Fruit fly (Drosophila melanogaster) whole organism, prepupa: ENCODE data around the gene CG33767.
"Not testable (repeated sequence)": the region's sequence is repeated elsewhere in the genome, so short reads cannot be mapped to it uniquely, and the experiment has no call there.

ENCODE experiments used
- CG10631 ChIP-seq: fragments of 200-800 bp; sonication (Bioruptor generic); optimal IDR thresholded peaks from 2 replicates; lab custom pipeline; 2016; ENCODE audit warnings: missing biosample characterization, missing genetic modification characterization
- CG11762 ChIP-seq: fragments of 200-800 bp; sonication (Bioruptor generic); optimal IDR thresholded peaks from 3 replicates; lab custom pipeline; 2016; ENCODE audit warnings: missing biosample characterization, missing genetic modification characterization; ENCODE audit not compliant: insufficient read depth
- CG11902 ChIP-seq: fragments of 200-800 bp; sonication (Bioruptor generic); optimal IDR thresholded peaks from 3 replicates; lab custom pipeline; 2016; ENCODE audit warnings: missing biosample characterization, missing genetic modification characterization
- CG1621 ChIP-seq: fragments of 200-800 bp; sonication (Bioruptor generic); optimal IDR thresholded peaks from 3 replicates; lab custom pipeline; 2018; ENCODE audit warnings: missing biosample characterization, mild to moderate bottlenecking, missing genetic modification characterization
- CG16779 ChIP-seq: fragments of 200-800 bp; sonication (Bioruptor generic); optimal IDR thresholded peaks from 3 replicates; lab custom pipeline; 2017; ENCODE audit warnings: missing biosample characterization, mild to moderate bottlenecking, missing genetic modification characterization
- CG34406 ChIP-seq: fragments of 200-800 bp; sonication (Bioruptor generic); optimal IDR thresholded peaks from 3 replicates; lab custom pipeline; 2016; ENCODE audit warnings: missing biosample characterization, missing genetic modification characterization
- CG3919 ChIP-seq: fragments of 200-800 bp; sonication (Bioruptor generic); optimal IDR thresholded peaks from 3 replicates; lab custom pipeline; 2016; ENCODE audit warnings: missing biosample characterization, missing genetic modification characterization
- CG6808 ChIP-seq: fragments of 200-800 bp; sonication (Bioruptor generic); optimal IDR thresholded peaks from 3 replicates; lab custom pipeline; 2017; ENCODE audit warnings: missing biosample characterization, missing genetic modification characterization, mild to moderate bottlenecking, moderate library complexity, missing genetic modification reagents
- CG8319 ChIP-seq: fragments of 200-800 bp; sonication (Bioruptor generic); optimal IDR thresholded peaks from 3 replicates; lab custom pipeline; 2016; ENCODE audit warnings: missing biosample characterization, missing genetic modification characterization
- Gug ChIP-seq: fragments of 200-800 bp; sonication (Bioruptor generic); IDR thresholded peaks from 2 replicates; pipeline ENCODE4 v1.3.6; 2022; ENCODE audit warnings: missing biosample characterization, missing genetic modification characterization
- Lpt ChIP-seq: fragments of 200-800 bp; sonication (Bioruptor generic); optimal IDR thresholded peaks from 3 replicates; lab custom pipeline; 2016; ENCODE audit warnings: missing biosample characterization, missing genetic modification characterization
- OdsH ChIP-seq: fragments of 200-800 bp; sonication (Bioruptor generic); optimal IDR thresholded peaks from 3 replicates; lab custom pipeline; 2016; ENCODE audit warnings: missing biosample characterization, missing genetic modification characterization
- Smox ChIP-seq: fragments of 200-800 bp; sonication (Bioruptor generic); optimal IDR thresholded peaks from 3 replicates; lab custom pipeline; 2016; ENCODE audit warnings: missing biosample characterization, missing genetic modification characterization
- Sox14 ChIP-seq: fragments of 200-800 bp; sonication (Bioruptor generic); optimal IDR thresholded peaks from 3 replicates; lab custom pipeline; 2016; ENCODE audit warnings: missing biosample characterization, missing genetic modification characterization
- Sox15 ChIP-seq: fragments of 200-800 bp; sonication (Bioruptor generic); optimal IDR thresholded peaks from 3 replicates; lab custom pipeline; 2016; ENCODE audit warnings: missing biosample characterization, missing genetic modification characterization
- acj6 ChIP-seq: fragments of 200-800 bp; sonication (Bioruptor generic); optimal IDR thresholded peaks from 3 replicates; lab custom pipeline; 2016; ENCODE audit warnings: missing biosample characterization, missing genetic modification characterization
- dac ChIP-seq: fragments of 200-800 bp; sonication (Bioruptor generic); optimal IDR thresholded peaks from 2 replicates; lab custom pipeline; 2017; ENCODE audit warnings: missing biosample characterization, mild to moderate bottlenecking, missing genetic modification characterization
- fd59A ChIP-seq: fragments of 200-800 bp; sonication (Bioruptor generic); optimal IDR thresholded peaks from 2 replicates; lab custom pipeline; 2017; ENCODE audit warnings: missing biosample characterization, mild to moderate bottlenecking, missing genetic modification characterization, missing genetic modification reagents
- fd85E ChIP-seq: fragments of 200-800 bp; sonication (Bioruptor generic); optimal IDR thresholded peaks from 3 replicates; lab custom pipeline; 2016; ENCODE audit warnings: missing biosample characterization, missing genetic modification characterization
- fkh ChIP-seq: fragments of 200-800 bp; sonication (Bioruptor generic); optimal IDR thresholded peaks from 3 replicates; lab custom pipeline; 2017; ENCODE audit warnings: missing biosample characterization, mild to moderate bottlenecking, missing genetic modification characterization, moderate library complexity
- pdm3 ChIP-seq: fragments of 200-800 bp; sonication (Bioruptor generic); optimal IDR thresholded peaks from 3 replicates; lab custom pipeline; 2016; ENCODE audit warnings: missing biosample characterization, missing genetic modification characterization
- salr ChIP-seq, 2 experiments: fragments of 200-800 bp; sonication (Bioruptor generic); optimal IDR thresholded peaks; 3 replicates each; lab custom pipeline; 2016 to 2018; ENCODE audit warnings: missing biosample characterization in 2 of 2, missing genetic modification characterization in 2 of 2, mild to moderate bottlenecking in 1 of 2
- vri ChIP-seq: fragments of 200-800 bp; sonication (Bioruptor generic); optimal IDR thresholded peaks from 3 replicates; lab custom pipeline; 2016; ENCODE audit warnings: missing biosample characterization, mild to moderate bottlenecking, missing genetic modification characterization

CG33767 gene

DNA sequence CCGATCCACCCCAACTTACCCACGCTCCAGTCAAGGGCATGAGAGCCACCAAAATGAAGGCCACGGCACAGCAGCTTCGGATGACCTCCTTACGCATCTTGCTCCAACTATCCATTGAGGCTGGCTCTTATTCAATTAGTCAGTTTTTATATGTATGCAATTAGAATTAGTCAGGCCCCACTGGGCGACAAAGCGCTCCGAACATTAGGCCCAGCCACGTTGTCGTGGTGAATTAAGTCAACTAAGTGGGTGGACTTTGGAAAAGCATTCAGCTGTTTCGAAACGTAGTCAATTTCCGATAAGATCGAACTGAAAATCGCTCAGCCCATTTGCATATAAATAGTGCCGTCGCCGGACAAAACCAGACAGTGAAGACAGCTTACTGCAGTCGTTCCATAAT, 40.9 kb downstream of the CG33767 start, which contains the start of the genes CG14455 and CG14456:
Gene CG14455 (minus strand): TSS at position 101 of the 400 bp plus-strand sequence.
Gene CG14456 (plus strand): TSS at position 236 of the 400 bp plus-strand sequence.
- TF ChIP-seq CG11762 (GFP tag; lab: Kevin White, UChicago) (no peak), CG34406 (GFP tag; lab: Kevin White, UChicago) (no peak)

DNA sequence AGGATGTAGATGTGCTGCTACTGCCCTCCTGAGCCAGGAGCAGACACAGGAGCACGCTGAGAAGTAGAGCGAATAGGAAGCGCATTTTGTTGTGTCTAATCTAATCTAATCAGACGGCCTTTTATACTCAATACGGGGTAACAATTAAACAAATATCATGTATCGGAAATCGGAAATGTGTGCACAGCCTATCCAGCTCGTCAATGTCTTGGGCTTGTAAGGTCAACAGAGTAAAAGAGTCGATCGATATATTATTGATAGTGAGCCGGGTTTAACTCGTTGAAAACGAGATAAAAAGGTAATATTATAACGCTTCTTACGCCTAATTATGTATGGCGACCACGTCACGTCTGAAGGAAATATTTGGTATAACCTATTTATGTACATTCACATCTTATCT, 46.3 kb downstream of the CG33767 start, which contains the start of gene CG14454:
Gene CG14454 (minus strand): TSS at position 101 of the 400 bp plus-strand sequence.
- TF ChIP-seq fkh (GFP tag; lab: Kevin White, UChicago); acj6 (GFP tag; lab: Kevin White, UChicago); CG3919: not testable (repeated sequence)

dm6 chr3L:22693712-22694111, 47.6 kb downstream of the CG33767 start, which contains the start of the genes CG12546 and CG14453:
CG12546 (minus strand) TSS chr3L:22693812.
CG14453 (plus strand) TSS chr3L:22694083.
- TF ChIP-seq fkh (GFP tag; lab: Kevin White, UChicago) (no peak), CG10631 (GFP tag; lab: Kevin White, UChicago) (no peak)

dm6 chr3L:22695653-22696052, 49.5 kb downstream of the CG33767 start, which contains the start of gene CG14452:
CG14452 (plus strand) TSS chr3L:22695953.
- TF ChIP-seq Lpt (GFP tag; lab: Kevin White, UChicago) (no peak), salr (GFP tag; optimal IDR thresholded peaks at IDR 0.05; lab: Kevin White, UChicago) (no peak), fd59A (GFP tag; lab: Kevin White, UChicago) (no peak), dac (GFP tag; lab: Kevin White, UChicago) (no peak), CG1621 (tag; lab: Kevin White, UChicago) (no peak), CG3919 (no peak), CG11762 (GFP tag; lab: Kevin White, UChicago) (no peak), fd85E (GFP tag; lab: Kevin White, UChicago) (no peak), CG8319 (GFP tag; lab: Kevin White, UChicago) (no peak), Sox14 (GFP tag; lab: Kevin White, UChicago) (no peak), pdm3 (no peak), OdsH (GFP tag; lab: Kevin White, UChicago) (no peak), Smox (GFP tag; lab: Kevin White, UChicago) (no peak), Sox15 (GFP tag; lab: Kevin White, UChicago) (no peak), CG16779 (tag; lab: Kevin White, UChicago) (no peak), Gug (no peak), vri (no peak), CG11902 (GFP tag; lab: Kevin White, UChicago) (no peak), CG6808 (GFP tag; lab: Kevin White, UChicago) (no peak)
